Worm (Caenorhabditis elegans) whole organism, L4/young adult: ENCODE measurements around the gene acdh-13.

Experiments used
- W03F9.2 ChIP-seq: fragments of 150-350 bp; optimal IDR thresholded peaks from 2 replicates; lab custom pipeline; 2014; ENCODE audit warnings: missing biosample characterization, missing genetic modification characterization
- dao-5 ChIP-seq: sonication (generic microtip); optimal IDR thresholded peaks from 2 replicates; lab custom pipeline; 2016; ENCODE audit warnings: missing genotype, missing genetic modification characterization, moderate library complexity, missing compliant biosample characterization
- him-1 ChIP-seq: sonication (generic microtip); optimal IDR thresholded peaks from 2 replicates; lab custom pipeline; 2016; ENCODE audit warnings: missing genotype, missing genetic modification reagents, missing genetic modification characterization, missing compliant biosample characterization

- TF ChIP-seq him-1 (tag; lab: Kevin White, UChicago) (no peak), W03F9.2 (no peak), dao-5 (tag; lab: Kevin White, UChicago) (no peak)
Measured at ce11 chrIV:8475030-8475679, 23.5 kb downstream of the acdh-13 start.
